Worm (Caenorhabditis elegans) whole organism, late embryonic: ENCODE measurements around the gene H27A22.1.

Source experiments
- elt-2 ChIP-seq: sonication (generic microtip); optimal IDR thresholded peaks from 2 replicates; lab custom pipeline; 2016; ENCODE audit warnings: missing genetic modification reagents, missing genetic modification characterization, missing compliant biosample characterization
- fkh-10 ChIP-seq: fragments of 150-350 bp; optimal IDR thresholded peaks from 2 replicates; lab custom pipeline; 2014; ENCODE audit warnings: missing biosample characterization, missing genetic modification reagents, missing genetic modification characterization
- madf-2 ChIP-seq: sonication (generic microtip); optimal IDR thresholded peaks from 2 replicates; lab custom pipeline; 2017; ENCODE audit warnings: missing genetic modification characterization, missing compliant biosample characterization
- npax-4 ChIP-seq: sonication (generic microtip); optimal IDR thresholded peaks from 2 replicates; lab custom pipeline; 2016; ENCODE audit warnings: missing genetic modification characterization, missing compliant biosample characterization
- pha-4 ChIP-seq: fragments of 150-350 bp; optimal IDR thresholded peaks from 2 replicates; lab custom pipeline; 2018; ENCODE audit warnings: missing biosample characterization, missing genetic modification reagents, missing genetic modification characterization
- pqm-1 ChIP-seq: sonication (generic microtip); optimal IDR thresholded peaks from 2 replicates; lab custom pipeline; 2016; ENCODE audit warnings: missing genetic modification characterization, missing compliant biosample characterization
- unc-55 ChIP-seq: sonication (generic microtip); optimal IDR thresholded peaks from 2 replicates; lab custom pipeline; 2017; ENCODE audit warnings: missing biosample characterization, missing genetic modification reagents, missing genetic modification characterization
- ztf-16 ChIP-seq: sonication (generic microtip); optimal IDR thresholded peaks from 2 replicates; lab custom pipeline; 2017; ENCODE audit warnings: missing genetic modification characterization, missing compliant biosample characterization

ce11 chrV:10648146-10648545 lies 45.8 kb downstream of the H27A22.1 start, which contains the start of gene aqp-6:
- TF ChIP-seq elt-2 (tag; lab: Kevin White, UChicago) (no peak), pha-4 (tag; lab: Kevin White, UChicago) (no peak), madf-2 (no peak), unc-55 (GFP tag; lab: Kevin White, UChicago) (no peak), fkh-10 (GFP tag; lab: Kevin White, UChicago) (no peak), ztf-16 (tag; lab: Kevin White, UChicago) (no peak), npax-4 (no peak), pqm-1 (tag; lab: Kevin White, UChicago) (no peak)
